Fruit fly (Drosophila melanogaster): ENCODE measurements around the gene CG42245.

The CG42245 gene

DNA sequence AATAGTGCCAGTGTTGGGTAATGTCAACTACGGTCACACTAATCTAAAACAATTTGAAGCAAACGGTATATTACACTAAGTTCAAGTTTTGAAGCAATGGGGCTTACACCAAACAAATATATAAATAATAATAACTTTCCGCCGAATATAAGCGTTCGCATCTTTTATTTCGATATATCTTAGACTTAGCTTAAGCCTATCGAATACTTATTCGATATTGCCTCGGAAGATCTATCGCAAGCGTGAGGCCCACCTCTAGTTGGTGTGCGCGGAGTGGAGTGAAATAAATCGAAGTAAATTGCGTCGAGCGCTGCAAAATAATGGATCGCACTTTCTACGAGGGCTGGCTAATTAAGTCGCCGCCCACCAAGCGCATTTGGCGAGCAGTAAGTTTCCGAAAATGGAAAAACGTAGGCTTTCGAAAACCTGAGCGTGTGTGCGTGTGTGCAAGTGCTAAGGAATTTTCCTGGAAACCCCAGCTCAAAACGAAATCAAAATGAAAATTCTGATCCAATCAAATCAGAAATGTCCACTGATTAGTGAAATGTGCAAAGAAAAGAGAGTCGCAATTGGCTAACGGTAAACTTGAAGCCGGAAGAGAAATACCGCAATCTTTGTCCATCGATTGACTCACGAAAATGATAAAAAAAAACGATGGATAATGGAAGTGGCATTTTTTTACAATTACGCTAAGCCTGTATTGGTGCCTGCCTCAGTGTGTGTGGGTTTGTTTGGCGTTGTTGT, 42.2 kb upstream of the CG42245 start, which contains the start of gene dos (continued):
- TF ChIP-seq sd (tag; optimal IDR thresholded peaks at IDR 0.05), result peak; percentile 32
- no peak for TF ChIP-seq crp (GFP tag; optimal IDR thresholded peaks at IDR 0.05)
- no peak for TF ChIP-seq CG6854 (GFP tag; optimal IDR thresholded peaks at IDR 0.05)
- peak; percentile 48 for TF ChIP-seq corto (GFP tag; optimal IDR thresholded peaks at IDR 0.05)
- no peak for TF ChIP-seq bowl (GFP tag; IDR thresholded peaks at IDR 0.05)
- TF ChIP-seq CG3838 (GFP tag; optimal IDR thresholded peaks at IDR 0.05), result peak; percentile 35
- peak; percentile 76; the same call in 2 of the 3 replicates for TF ChIP-seq Opbp (GFP tag; IDR thresholded peaks at IDR 0.05; ENCODE audit: partially characterized antibody)
- peak; percentile 48; the same call in 1 of the 2 replicates for TF ChIP-seq CG32532 (GFP tag; IDR thresholded peaks at IDR 0.05)
- no peak for TF ChIP-seq jing (GFP tag; optimal IDR thresholded peaks at IDR 0.05)
- TF ChIP-seq chinmo (GFP tag; IDR thresholded peaks at IDR 0.05; ENCODE audit: partially characterized antibody), result no peak
- TF ChIP-seq CG4328 (GFP tag; optimal IDR thresholded peaks at IDR 0.05), result peak; percentile 8
- no peak for TF ChIP-seq kay (GFP tag; optimal IDR thresholded peaks at IDR 0.05)
- no peak for TF ChIP-seq dmrt99B (tag; optimal IDR thresholded peaks at IDR 0.05)
- no peak for TF ChIP-seq CG32767 (GFP tag; IDR thresholded peaks at IDR 0.05)
- no peak for TF ChIP-seq z (GFP tag; IDR thresholded peaks at IDR 0.05)
- peak in 1 of 3 experiments; percentile 78 for TF ChIP-seq Stat92E (GFP tag; optimal IDR thresholded peaks at IDR 0.05)
- peak; percentile 34 for TF ChIP-seq ftz-f1 (GFP tag; optimal IDR thresholded peaks at IDR 0.05)
- peak; percentile 85 for TF ChIP-seq CG13287 (GFP tag; IDR thresholded peaks at IDR 0.05; ENCODE audit: partially characterized antibody)
- TF ChIP-seq nerfin-2 (GFP tag; IDR thresholded peaks at IDR 0.05; ENCODE audit: partially characterized antibody), result 0 out of 2 replicates have a peak, but pooled peaks have one; percentile 17
- peak; percentile 17 for TF ChIP-seq lab (GFP tag; optimal IDR thresholded peaks at IDR 0.05)
- no peak for TF ChIP-seq Lim3 (GFP tag; IDR thresholded peaks at IDR 0.05)
- peak; percentile 45 for TF ChIP-seq slbo (GFP tag; IDR thresholded peaks at IDR 0.05)
- TF ChIP-seq MTF-1 (GFP tag; optimal IDR thresholded peaks at IDR 0.05; ENCODE audit: borderline replicate concordance), result no peak
- TF ChIP-seq CG18476 (GFP tag; optimal IDR thresholded peaks at IDR 0.05), result peak; percentile 66
- peak; percentile 70 for TF ChIP-seq Nf-YC (tag; optimal IDR thresholded peaks at IDR 0.05)
- no peak for TF ChIP-seq Neu2 (GFP tag; optimal IDR thresholded peaks at IDR 0.05; ENCODE audit: borderline replicate concordance)
- TF ChIP-seq Usf (GFP tag; optimal IDR thresholded peaks at IDR 0.05), result no peak
- TF ChIP-seq CG13424 (tag; optimal IDR thresholded peaks at IDR 0.05), result peak; percentile 42
- no peak for TF ChIP-seq CG5180 (GFP tag; optimal IDR thresholded peaks at IDR 0.05)
- TF ChIP-seq pb (GFP tag; optimal IDR thresholded peaks at IDR 0.05), result no peak
- TF ChIP-seq CG13624 (GFP tag; optimal IDR thresholded peaks at IDR 0.05), result peak; percentile 45
- TF ChIP-seq CG7987 (GFP tag; optimal IDR thresholded peaks at IDR 0.05), result peak; percentile 19
- peak; percentile 70 for TF ChIP-seq hbn (GFP tag; IDR thresholded peaks at IDR 0.05; ENCODE audit: partially characterized antibody)
- TF ChIP-seq shn (GFP tag; optimal IDR thresholded peaks at IDR 0.05), result peak; percentile 4
- no peak for TF ChIP-seq yki (optimal IDR thresholded peaks at IDR 0.05)
- TF ChIP-seq CG13775 (GFP tag; optimal IDR thresholded peaks at IDR 0.05), result peak; percentile 56
- TF ChIP-seq CG12942 (GFP tag; optimal IDR thresholded peaks at IDR 0.05), result no peak
- TF ChIP-seq pan (optimal IDR thresholded peaks at IDR 0.05), result no peak
- TF ChIP-seq pan (GFP tag; optimal IDR thresholded peaks at IDR 0.05 in 1 of 2, IDR thresholded peaks at IDR 0.05 in 1 of 2), result no peak
- no peak for TF ChIP-seq Aef1 (GFP tag; IDR thresholded peaks at IDR 0.05)
- TF ChIP-seq CG2712 (tag; optimal IDR thresholded peaks at IDR 0.05), result peak; percentile 75
- TF ChIP-seq p53 (GFP tag; optimal IDR thresholded peaks at IDR 0.05), result no peak
- peak; percentile 33 for TF ChIP-seq gsb-n (tag; optimal IDR thresholded peaks at IDR 0.05)
- peak; percentile 22 for TF ChIP-seq pho (GFP tag; optimal IDR thresholded peaks at IDR 0.05)
- TF ChIP-seq CG16863 (GFP tag; optimal IDR thresholded peaks at IDR 0.05), result no peak
- TF ChIP-seq CG2678 (tag; optimal IDR thresholded peaks at IDR 0.05), result peak; percentile 44
- TF ChIP-seq Fer3 (tag; optimal IDR thresholded peaks at IDR 0.05), result no peak
- TF ChIP-seq hb (GFP tag; IDR thresholded peaks at IDR 0.05; ENCODE audit: partially characterized antibody), result 0 out of 3 replicates have a peak, but pooled peaks have one; percentile 58
